Fruit fly (Drosophila melanogaster) whole organism: ENCODE results near the gene CG42258.

ENCODE experiments used
- CG8478 ChIP-seq: fragments of >200 bp; optimal IDR thresholded peaks from 2 replicates; lab custom pipeline; 2018; ENCODE audit warnings: inconsistent platforms
- Dll ChIP-seq: fragments of >200 bp; optimal IDR thresholded peaks from 2 replicates; lab custom pipeline; 2017
- EcR ChIP-seq, 2 experiments: fragments of >200 bp; optimal IDR thresholded peaks; 2 replicates each; lab custom pipeline; 2017; ENCODE audit warnings: missing biosample characterization in 2 of 2, missing genetic modification characterization in 2 of 2, missing genetic modification reagents in 2 of 2
- pan ChIP-seq: fragments of >200 bp; optimal IDR thresholded peaks from 2 replicates; lab custom pipeline; 2017
- psq ChIP-seq: fragments of >200 bp; optimal IDR thresholded peaks from 2 replicates; lab custom pipeline; 2017
- usp ChIP-seq: fragments of >200 bp; optimal IDR thresholded peaks from 2 replicates; lab custom pipeline; 2017; ENCODE audit warnings: missing biosample characterization, missing genetic modification characterization, mixed read lengths

The CG42258 gene

DNA sequence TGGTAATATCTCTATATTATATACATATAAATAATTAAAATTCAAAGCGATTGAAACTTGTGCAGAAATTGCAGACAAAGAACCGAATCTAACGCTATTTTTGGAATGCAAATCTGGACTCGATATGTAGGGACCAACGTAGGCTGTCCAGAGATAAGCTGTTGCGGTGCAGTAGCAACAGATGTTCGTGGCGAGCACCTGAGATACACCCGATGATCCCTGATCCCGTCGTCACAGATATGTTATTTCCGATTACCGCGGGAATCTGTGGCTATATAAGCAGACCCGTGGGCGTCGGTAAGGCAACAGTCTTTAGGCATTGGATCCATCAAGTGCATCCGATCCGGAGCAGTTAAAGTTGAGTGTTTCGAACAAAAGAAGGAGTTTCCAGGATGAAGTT lies 26.7 kb downstream of the CG42258 start, which contains the start of gene Lsp1alpha:
Lsp1alpha (plus strand) TSS at position 301 of the 400 bp plus-strand sequence.
- no peak for TF ChIP-seq usp (GFP tag; lab: Kevin White, UChicago)
- no peak for TF ChIP-seq Dll

DNA sequence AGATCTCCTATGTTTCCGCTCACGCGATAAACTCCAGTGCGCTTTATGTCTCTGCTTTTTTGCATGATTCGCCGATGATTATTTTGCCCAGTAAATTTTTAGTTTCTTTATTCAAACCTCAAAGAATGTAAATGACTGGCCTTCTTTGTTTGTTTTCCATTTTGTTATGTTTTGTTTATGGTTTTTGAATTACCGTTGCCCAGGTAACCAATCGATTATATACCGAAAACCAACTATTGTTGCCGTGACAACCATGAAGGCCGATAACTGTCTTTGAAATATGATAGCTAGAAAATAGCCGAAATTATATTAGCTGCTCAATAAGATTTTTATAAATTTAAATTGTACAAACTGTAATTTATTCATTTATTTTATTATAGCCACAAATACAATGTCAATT lies 33.2 kb downstream of the CG42258 start, which contains the start of gene Mks1:
Mks1 (minus strand) TSS at position 101 of the 400 bp plus-strand sequence.
- TF ChIP-seq CG8478 (lab: Kevin White, UChicago) (no peak), Dll (no peak), psq (lab: Kevin White, UChicago) (no peak), pan (lab: Kevin White, UChicago) (no peak), EcR (GFP tag; optimal IDR thresholded peaks at IDR 0.05; lab: Kevin White, UChicago) (no peak), usp (GFP tag; lab: Kevin White, UChicago) (no peak)

DNA sequence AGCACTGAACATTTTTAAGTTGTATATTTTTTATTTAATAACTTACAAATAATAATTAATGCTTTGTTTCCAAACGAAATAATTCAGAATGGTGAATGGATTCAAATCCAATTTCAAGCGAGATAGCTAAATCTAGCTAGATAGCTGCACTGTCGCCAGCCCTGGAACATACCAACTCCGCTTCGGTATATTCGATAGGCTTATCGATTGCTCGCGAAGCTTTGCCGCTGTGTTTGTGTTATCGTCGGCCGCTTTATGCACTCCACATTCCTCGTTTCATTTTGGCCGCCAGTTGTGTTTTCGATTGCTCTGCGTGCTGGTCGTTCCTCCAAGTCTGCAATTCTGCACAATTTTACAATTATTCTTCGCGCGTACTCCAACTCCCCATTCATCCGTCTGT lies 33.6 kb downstream of the CG42258 start, which contains the start of gene mdu:
mdu (plus strand) TSS at position 259 of the 400 bp plus-strand sequence.
- TF ChIP-seq CG8478 (lab: Kevin White, UChicago) (no peak), Dll (no peak), EcR (GFP tag; optimal IDR thresholded peaks at IDR 0.05; lab: Kevin White, UChicago) (no peak)

DNA sequence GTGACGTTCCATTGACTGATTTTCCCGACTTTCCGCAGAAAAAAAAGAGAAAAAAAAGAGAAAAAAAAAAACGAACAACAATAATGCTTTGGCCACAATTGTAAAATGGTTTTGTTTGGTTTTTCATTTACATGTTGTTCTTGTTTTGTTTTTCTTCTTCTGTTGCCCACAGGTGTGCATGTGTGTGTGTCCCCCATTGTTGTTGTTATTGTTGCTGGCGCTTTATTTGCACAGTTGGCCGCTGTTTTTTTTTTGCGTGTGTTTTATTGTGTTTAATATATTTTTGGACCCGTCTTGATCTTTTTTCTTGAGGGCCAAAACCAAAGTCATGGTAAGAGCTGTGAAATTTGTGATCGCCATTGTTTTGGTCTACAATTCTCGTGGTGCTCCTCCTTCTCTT lies 34.8 kb downstream of the CG42258 start:
- TF ChIP-seq usp (GFP tag; lab: Kevin White, UChicago) (no peak), Dll (no peak), pan (lab: Kevin White, UChicago) (no peak), EcR (GFP tag; optimal IDR thresholded peaks at IDR 0.05; lab: Kevin White, UChicago) (no peak), CG8478 (lab: Kevin White, UChicago) (no peak), psq (lab: Kevin White, UChicago) (no peak)

DNA sequence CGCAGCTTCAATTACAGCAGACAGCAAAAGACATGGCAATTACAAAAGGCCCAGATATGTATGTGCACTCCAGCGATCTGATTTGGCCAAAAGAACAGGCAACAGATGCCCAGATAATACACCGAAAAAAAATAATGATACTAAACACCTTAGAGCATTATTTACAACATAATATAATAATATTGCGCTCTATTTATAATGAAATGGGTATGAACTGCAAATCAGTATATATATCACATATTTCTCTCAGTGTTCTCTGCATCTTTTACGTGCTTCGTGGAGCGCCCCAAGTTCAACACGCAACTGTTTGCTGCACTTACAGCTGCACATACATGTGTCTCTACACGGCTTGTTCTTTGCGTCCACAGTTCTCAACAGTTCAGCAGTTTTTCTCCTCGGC lies 44.3 kb downstream of the CG42258 start:
- TF ChIP-seq usp (GFP tag; lab: Kevin White, UChicago) (no peak), psq (lab: Kevin White, UChicago) (no peak), Dll (no peak), EcR (GFP tag; optimal IDR thresholded peaks at IDR 0.05; lab: Kevin White, UChicago) (no peak), pan (lab: Kevin White, UChicago) (no peak), CG8478 (lab: Kevin White, UChicago) (no peak)

DNA sequence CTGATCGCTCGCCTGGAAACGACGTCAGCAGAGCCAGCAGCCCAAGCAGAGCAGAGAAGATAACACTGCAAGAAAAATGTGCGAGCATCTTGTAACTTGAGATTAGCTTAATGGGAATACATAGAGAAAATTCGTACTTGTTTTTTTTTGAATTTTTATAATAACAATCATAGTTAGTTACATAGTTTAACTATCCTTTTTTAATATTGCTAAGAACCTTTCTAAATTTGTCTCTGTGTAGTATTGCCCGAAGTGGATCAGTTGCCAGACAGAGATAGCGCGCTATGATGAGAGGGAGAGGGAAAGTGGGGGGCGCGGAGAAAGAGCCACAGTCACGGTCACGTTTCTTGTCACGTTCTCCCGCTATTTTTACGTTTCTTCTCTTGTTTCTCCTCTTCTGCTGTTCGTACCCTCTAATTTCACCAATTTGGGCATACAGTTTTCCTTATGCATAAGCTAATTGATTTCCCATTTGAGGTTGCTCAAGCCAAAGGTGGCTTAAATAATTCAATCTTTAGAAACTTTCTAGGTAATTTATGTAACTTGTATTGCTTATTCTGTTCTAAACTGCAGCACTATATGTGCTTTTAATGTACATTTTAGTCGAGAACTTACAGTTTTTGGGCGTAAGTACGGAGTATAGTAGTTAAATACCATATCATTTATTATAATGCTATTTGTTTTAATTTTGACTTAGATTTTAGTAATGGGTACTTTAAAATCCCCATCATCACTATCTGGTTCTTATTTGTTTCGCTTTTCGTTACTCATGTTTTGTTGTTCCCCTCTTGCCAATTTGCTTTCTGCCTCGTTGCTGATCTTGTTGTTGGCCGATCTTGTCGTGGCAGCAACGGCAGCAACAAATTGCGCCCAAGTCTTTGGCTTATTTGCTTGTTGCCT lies 47.7 kb downstream of the CG42258 start:
- TF ChIP-seq pan (lab: Kevin White, UChicago) (peak; percentile 74), CG8478 (lab: Kevin White, UChicago) (no peak)
